Fruit fly (Drosophila melanogaster) Kc167 (cell line): ENCODE measurements around the gene Sry-beta.

Experiments
- Myc ChIP-seq: fragments of >200 bp; optimal IDR thresholded peaks from 2 replicates; lab custom pipeline; 2017; ENCODE audit warnings: missing external identifiers
- Sin3A ChIP-seq: fragments of >200 bp; optimal IDR thresholded peaks from 2 replicates; lab custom pipeline; 2018; ENCODE audit warnings: missing external identifiers
- h ChIP-seq: fragments of >200 bp; optimal IDR thresholded peaks from 3 replicates; lab custom pipeline; 2018; ENCODE audit warnings: missing external identifiers
- insv ChIP-seq: fragments of >200 bp; optimal IDR thresholded peaks from 3 replicates; lab custom pipeline; 2018; ENCODE audit warnings: missing external identifiers
- psq ChIP-seq: fragments of >200 bp; optimal IDR thresholded peaks from 2 replicates; lab custom pipeline; 2017; ENCODE audit warnings: missing external identifiers
- ttk ChIP-seq: sonication (Bioruptor generic); optimal IDR thresholded peaks from 2 replicates; lab custom pipeline; 2017; ENCODE audit warnings: missing external identifiers

DNA sequence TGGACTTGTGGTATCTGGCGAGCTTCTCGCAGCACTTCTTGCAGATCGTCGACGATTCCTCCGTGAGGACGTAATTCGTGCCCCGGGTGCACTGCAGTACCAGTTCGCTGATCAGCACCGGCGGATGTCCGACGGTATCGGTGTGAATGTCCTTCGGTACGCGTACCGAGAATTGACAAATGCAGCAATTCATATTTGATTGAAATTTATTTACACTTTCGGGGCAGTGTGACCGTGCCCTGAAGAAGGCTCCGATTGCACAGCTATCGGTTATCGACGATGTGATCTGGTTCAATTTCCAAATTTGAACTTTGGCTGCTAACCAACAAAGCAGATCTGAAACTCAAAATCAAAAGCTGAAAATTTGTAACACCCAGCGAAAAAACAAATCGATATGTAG is 2.9 kb upstream of the Sry-beta start, which contains the start of gene ZIPIC:
- no peak for TF ChIP-seq ttk (lab: Kevin White, UChicago)
- no peak for TF ChIP-seq insv (lab: Kevin White, UChicago)
- TF ChIP-seq Myc: no peak
- no peak for TF ChIP-seq h (lab: Kevin White, UChicago)
- no peak for TF ChIP-seq psq
- TF ChIP-seq Sin3A (lab: Kevin White, UChicago): no peak
